Worm (Caenorhabditis elegans) whole organism, L3 larva: ENCODE measurements around the gene K12G11.6.

ENCODE experiments used
- R02D3.7 ChIP-seq: fragments of 150-350 bp; optimal IDR thresholded peaks from 2 replicates; lab custom pipeline; 2014; ENCODE audit warnings: missing biosample characterization, missing genetic modification characterization
- aly-2 ChIP-seq: fragments of 150-350 bp; optimal IDR thresholded peaks from 2 replicates; lab custom pipeline; 2014; ENCODE audit warnings: missing biosample characterization, missing genetic modification characterization
- ama-1 ChIP-seq: fragments of 150-350 bp; optimal IDR thresholded peaks from 2 replicates; lab custom pipeline; 2018
- ceh-16 ChIP-seq: sonication (generic microtip); optimal IDR thresholded peaks from 2 replicates; lab custom pipeline; 2017; ENCODE audit warnings: missing biosample characterization, missing genetic modification characterization
- ceh-28 ChIP-seq: fragments of 150-350 bp; optimal IDR thresholded peaks from 2 replicates; lab custom pipeline; 2014; ENCODE audit warnings: missing biosample characterization, missing genetic modification reagents, missing genetic modification characterization
- daf-12 ChIP-seq: fragments of 150-350 bp; optimal IDR thresholded peaks from 2 replicates; lab custom pipeline; 2014; ENCODE audit warnings: missing biosample characterization, missing genetic modification reagents, missing genetic modification characterization
- egl-5 ChIP-seq: fragments of 150-350 bp; optimal IDR thresholded peaks from 2 replicates; lab custom pipeline; 2017; ENCODE audit warnings: missing biosample characterization, missing genetic modification reagents, missing genetic modification characterization, inconsistent platforms
- elt-1 ChIP-seq: fragments of 150-350 bp; optimal IDR thresholded peaks from 2 replicates; lab custom pipeline; 2014; ENCODE audit warnings: missing biosample characterization, missing genetic modification characterization
- elt-2 ChIP-seq: sonication (generic microtip); optimal IDR thresholded peaks from 2 replicates; lab custom pipeline; 2016; ENCODE audit warnings: missing genetic modification reagents, mild to moderate bottlenecking, missing genetic modification characterization, missing compliant biosample characterization
- elt-3 ChIP-seq, 3 experiments: fragments of 150-350 bp in 1 of 3; sonication (generic microtip) in 2 of 3; optimal IDR thresholded peaks; 2 replicates in 2 of 3; 4 replicates in 1 of 3; lab custom pipeline; 2014 to 2017; ENCODE audit warnings: missing biosample characterization in 3 of 3, missing genetic modification characterization in 3 of 3
- eor-1 ChIP-seq, 2 experiments: fragments of 150-350 bp; optimal IDR thresholded peaks; 2 replicates each; lab custom pipeline; 2014 to 2018; ENCODE audit warnings: missing biosample characterization in 2 of 2, missing genetic modification characterization in 2 of 2
- fkh-10 ChIP-seq: sonication (generic microtip); optimal IDR thresholded peaks from 2 replicates; lab custom pipeline; 2017; ENCODE audit warnings: missing biosample characterization, missing genetic modification reagents, missing genetic modification characterization
- fkh-2 ChIP-seq: fragments of 150-350 bp; optimal IDR thresholded peaks from 2 replicates; lab custom pipeline; 2014; ENCODE audit warnings: missing biosample characterization, missing genetic modification reagents, missing genetic modification characterization
- fos-1 ChIP-seq: fragments of 150-350 bp; optimal IDR thresholded peaks from 2 replicates; lab custom pipeline; 2014; ENCODE audit warnings: missing biosample characterization, missing genetic modification characterization
- hmg-11 ChIP-seq: sonication (generic microtip); optimal IDR thresholded peaks from 2 replicates; lab custom pipeline; 2016; ENCODE audit warnings: missing genetic modification characterization, missing compliant biosample characterization
- jun-1 ChIP-seq: fragments of 150-350 bp; optimal IDR thresholded peaks from 2 replicates; lab custom pipeline; 2014; ENCODE audit warnings: missing biosample characterization, missing genetic modification reagents, missing genetic modification characterization
- lin-15B ChIP-seq: fragments of 150-350 bp; optimal IDR thresholded peaks from 2 replicates; lab custom pipeline; 2014; ENCODE audit warnings: missing biosample characterization, missing genetic modification characterization
- lin-39 ChIP-seq: fragments of 150-350 bp; optimal IDR thresholded peaks from 2 replicates; lab custom pipeline; 2018; ENCODE audit warnings: missing biosample characterization, missing genetic modification reagents, missing genetic modification characterization
- mdl-1 ChIP-seq: fragments of 150-350 bp; optimal IDR thresholded peaks from 2 replicates; lab custom pipeline; 2014; ENCODE audit warnings: missing biosample characterization, missing genetic modification characterization
- mml-1 ChIP-seq: fragments of 150-350 bp; sonication (generic microtip); optimal IDR thresholded peaks from 3 replicates; lab custom pipeline; 2014; ENCODE audit warnings: missing biosample characterization, missing genetic modification characterization
- nfya-1 ChIP-seq: sonication (generic microtip); optimal IDR thresholded peaks from 2 replicates; lab custom pipeline; 2017; ENCODE audit warnings: missing genetic modification characterization, mild to moderate bottlenecking, missing compliant biosample characterization, antibody characterized with exemption, moderate library complexity; ENCODE audit not compliant: insufficient read depth
- nhr-11 ChIP-seq: fragments of 150-350 bp; optimal IDR thresholded peaks from 2 replicates; lab custom pipeline; 2014; ENCODE audit warnings: missing biosample characterization, missing genetic modification characterization
- nhr-237 ChIP-seq: fragments of 150-350 bp; optimal IDR thresholded peaks from 2 replicates; lab custom pipeline; 2014; ENCODE audit warnings: missing biosample characterization, missing genetic modification characterization
- nhr-25 ChIP-seq: sonication (generic microtip); optimal IDR thresholded peaks from 2 replicates; lab custom pipeline; 2017; ENCODE audit warnings: missing biosample characterization, missing genetic modification characterization
- nhr-28 ChIP-seq: fragments of 150-350 bp; optimal IDR thresholded peaks from 2 replicates; lab custom pipeline; 2014; ENCODE audit warnings: missing biosample characterization, missing genetic modification characterization
- nhr-43 ChIP-seq: sonication (generic microtip); optimal IDR thresholded peaks from 2 replicates; lab custom pipeline; 2016; ENCODE audit warnings: mild to moderate bottlenecking, missing genetic modification characterization, missing compliant biosample characterization; ENCODE audit not compliant: poor library complexity, severe bottlenecking
- nhr-76 ChIP-seq: fragments of 150-350 bp; sonication (generic microtip); optimal IDR thresholded peaks from 5 replicates; lab custom pipeline; 2014; ENCODE audit warnings: missing biosample characterization, missing genetic modification characterization
- nhr-77 ChIP-seq: fragments of 150-350 bp; optimal IDR thresholded peaks from 2 replicates; lab custom pipeline; 2014; ENCODE audit warnings: missing biosample characterization, missing genetic modification characterization
- pha-4 ChIP-seq: fragments of 150-350 bp; optimal IDR thresholded peaks from 2 replicates; lab custom pipeline; 2014; ENCODE audit warnings: missing biosample characterization, missing genetic modification reagents, missing genetic modification characterization
- pqm-1 ChIP-seq: fragments of 150-350 bp; optimal IDR thresholded peaks from 2 replicates; lab custom pipeline; 2017; ENCODE audit warnings: missing biosample characterization, missing genetic modification characterization, inconsistent platforms
- snpc-4 ChIP-seq: fragments of 150-350 bp; optimal IDR thresholded peaks from 2 replicates; lab custom pipeline; 2014; ENCODE audit warnings: missing biosample characterization, missing genetic modification characterization
- tbx-2 ChIP-seq: sonication (generic microtip); optimal IDR thresholded peaks from 2 replicates; lab custom pipeline; 2016; ENCODE audit warnings: mild to moderate bottlenecking, missing genetic modification characterization, missing compliant biosample characterization
- unc-62 ChIP-seq: fragments of 150-350 bp; sonication (generic microtip); optimal IDR thresholded peaks from 4 replicates; lab custom pipeline; 2014; ENCODE audit warnings: missing biosample characterization, missing genetic modification reagents, missing genetic modification characterization
- zag-1 ChIP-seq: fragments of 150-350 bp; optimal IDR thresholded peaks from 2 replicates; lab custom pipeline; 2014; ENCODE audit warnings: missing biosample characterization, missing genetic modification characterization
- ztf-11 ChIP-seq: fragments of 150-350 bp; optimal IDR thresholded peaks from 2 replicates; lab custom pipeline; 2014; ENCODE audit warnings: missing biosample characterization, missing genetic modification characterization
- ztf-4 ChIP-seq: fragments of 150-350 bp; optimal IDR thresholded peaks from 2 replicates; lab custom pipeline; 2014; ENCODE audit warnings: missing biosample characterization, missing genetic modification characterization

Gene K12G11.6

DNA sequence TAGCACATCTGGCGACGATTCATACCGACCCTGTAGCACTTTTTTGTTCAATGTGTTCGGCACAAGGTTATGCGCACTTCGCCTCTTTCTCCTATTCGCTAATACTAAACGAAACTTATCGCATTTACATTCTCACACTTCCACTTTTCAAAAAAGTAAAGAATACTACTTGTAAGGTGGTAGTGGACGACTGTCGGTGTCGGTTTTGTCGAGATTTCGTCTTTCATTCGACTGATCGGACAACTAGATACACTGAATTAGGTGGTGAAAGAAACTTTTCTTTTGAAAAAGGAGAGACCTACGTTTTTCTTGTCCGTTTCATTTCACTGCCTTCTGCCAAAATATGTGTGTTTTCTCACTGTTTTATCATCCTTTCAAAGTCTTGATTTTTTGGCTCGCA is 3.5 kb downstream of the K12G11.6 start:
- peak; percentile 19 for TF ChIP-seq nhr-25 (tag; lab: Kevin White, UChicago)
- no peak for TF ChIP-seq hmg-11 (tag; lab: Kevin White, UChicago)

DNA sequence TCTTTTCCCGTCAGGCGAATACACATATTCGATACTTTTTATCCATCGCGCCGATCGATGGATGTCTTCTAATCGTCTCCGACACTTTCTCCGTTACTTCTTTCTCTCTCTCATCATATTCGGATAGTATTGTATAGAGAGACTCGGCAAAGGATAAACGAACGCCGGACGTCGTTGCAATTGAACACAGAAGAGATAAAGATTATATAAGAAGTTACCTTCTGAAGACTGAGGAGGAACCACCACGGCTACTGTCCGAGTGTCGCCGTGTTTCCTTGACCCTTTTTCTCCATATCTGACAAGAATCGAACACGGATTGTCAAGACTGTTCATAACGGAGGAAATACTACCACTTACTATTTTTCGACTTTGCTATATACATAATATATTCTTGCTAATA is 5.0 kb downstream of the K12G11.6 start, which contains the start of gene sma-1:
TSS of gene sma-1 (plus strand) at position 301 of the 400 bp plus-strand sequence.
- TF ChIP-seq nhr-76 (tag; lab: Kevin White, UChicago) = no peak
- no peak for TF ChIP-seq ceh-28 (tag; lab: Kevin White, UChicago)
- no peak for TF ChIP-seq pha-4 (tag; lab: Kevin White, UChicago)
- TF ChIP-seq fos-1 = no peak
- no peak for TF ChIP-seq jun-1 (tag; lab: Kevin White, UChicago)
- no peak for TF ChIP-seq fkh-10 (GFP tag; lab: Kevin White, UChicago)
- TF ChIP-seq tbx-2 (tag; lab: Kevin White, UChicago) = no peak
- no peak for TF ChIP-seq daf-12
- TF ChIP-seq snpc-4 (tag; lab: Kevin White, UChicago) = no peak
- TF ChIP-seq nfya-1 (tag; lab: Kevin White, UChicago) = no peak
- TF ChIP-seq nhr-28 (tag; lab: Kevin White, UChicago) = no peak
- TF ChIP-seq ztf-11 (tag; lab: Kevin White, UChicago) = no peak
- TF ChIP-seq elt-3 (tag; optimal IDR thresholded peaks at IDR 0.05; lab: Kevin White, UChicago) = no peak
- no peak for TF ChIP-seq fkh-2
- no peak for TF ChIP-seq lin-15B (tag; lab: Kevin White, UChicago)
- no peak for TF ChIP-seq unc-62 (GFP tag; lab: Kevin White, UChicago)
- TF ChIP-seq nhr-43 (tag; lab: Kevin White, UChicago) = no peak
- TF ChIP-seq eor-1 (tag; optimal IDR thresholded peaks at IDR 0.05; lab: Kevin White, UChicago) = no peak
- no peak for TF ChIP-seq mml-1 (tag; lab: Kevin White, UChicago)
- TF ChIP-seq lin-39 = no peak

DNA sequence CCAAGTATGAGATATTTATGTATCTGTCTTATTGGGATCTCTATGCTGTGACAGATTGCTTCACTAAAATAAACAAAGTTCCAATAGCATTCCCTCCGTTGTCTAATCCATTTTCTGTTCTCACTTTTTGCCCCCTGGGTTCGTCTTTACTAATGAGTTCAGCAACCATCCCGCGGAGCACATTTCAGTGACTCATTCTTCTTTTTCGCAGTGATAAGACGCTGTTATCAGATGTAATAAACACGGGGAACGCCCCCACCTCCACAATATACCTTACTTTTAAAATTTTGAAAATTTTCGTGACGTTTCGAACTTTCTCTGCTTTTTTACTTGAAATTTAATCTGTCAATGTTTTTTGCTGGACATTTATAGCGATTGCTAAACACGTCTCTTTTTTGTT is 6.0 kb downstream of the K12G11.6 start:
- TF ChIP-seq pqm-1 (tag; lab: Kevin White, UChicago) (peak; percentile 72), elt-2 (peak; percentile 84), ama-1 (lab: Kevin White, UChicago) (no peak), nfya-1 (tag; lab: Kevin White, UChicago) (no peak)

DNA sequence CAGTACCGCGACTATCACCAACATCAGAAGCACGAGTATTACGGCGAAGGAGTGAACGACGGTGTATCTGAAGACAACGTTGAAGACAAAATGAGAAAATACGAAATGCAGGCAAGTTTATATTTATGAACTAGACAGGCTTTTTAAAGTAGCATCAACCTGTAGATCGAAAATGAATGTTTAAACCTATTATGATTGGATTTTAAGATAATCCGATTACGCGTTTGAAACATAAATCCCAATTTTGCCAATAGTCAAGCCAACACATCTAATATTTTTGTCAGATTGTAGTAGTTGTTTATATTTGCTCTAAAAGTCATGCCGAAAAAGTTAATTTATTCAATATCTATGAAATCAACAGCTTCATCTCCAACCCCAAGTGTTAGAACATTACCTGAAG is 7.1 kb downstream of the K12G11.6 start:
- TF ChIP-seq snpc-4 (tag; lab: Kevin White, UChicago) (no peak), nhr-237 (tag; lab: Kevin White, UChicago) (no peak), ama-1 (lab: Kevin White, UChicago) (no peak), daf-12 (no peak), R02D3.7 (tag; lab: Kevin White, UChicago) (no peak), ceh-16 (tag; lab: Kevin White, UChicago) (no peak), nhr-11 (tag; lab: Kevin White, UChicago) (no peak), elt-1 (tag; lab: Kevin White, UChicago) (no peak), fkh-2 (no peak), elt-3 (tag; optimal IDR thresholded peaks at IDR 0.05; lab: Kevin White, UChicago) (no peak), mdl-1 (no peak), nhr-28 (tag; lab: Kevin White, UChicago) (no peak), fkh-10 (GFP tag; lab: Kevin White, UChicago) (no peak), ztf-11 (tag; lab: Kevin White, UChicago) (no peak), elt-2 (no peak), zag-1 (no peak), nhr-77 (no peak)
- TF ChIP-seq, all 47 proteins: peak for 0

DNA sequence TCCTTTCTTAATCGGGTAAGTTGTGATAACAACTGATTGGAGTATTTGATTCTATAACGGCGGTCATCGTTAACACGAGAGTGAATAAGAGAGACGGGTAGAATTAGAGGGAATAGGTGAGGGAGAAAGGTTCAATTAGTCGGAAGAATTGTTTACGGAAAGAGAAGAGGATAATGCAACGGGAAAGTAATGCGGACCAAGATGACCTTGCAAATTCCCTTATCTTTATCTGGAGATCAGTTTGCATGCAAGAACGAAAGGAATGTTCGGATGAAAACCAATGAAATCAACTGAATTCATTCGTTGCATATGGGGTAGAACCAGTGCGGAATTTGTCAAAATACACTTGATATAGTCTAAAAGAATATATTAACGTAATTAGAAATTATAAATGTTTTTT is 8.0 kb downstream of the K12G11.6 start:
- no peak for TF ChIP-seq egl-5 (tag; lab: Kevin White, UChicago)
- no peak for TF ChIP-seq lin-15B (tag; lab: Kevin White, UChicago)
- TF ChIP-seq ztf-4 (tag; lab: Kevin White, UChicago) = no peak
- no peak for TF ChIP-seq aly-2 (tag; lab: Kevin White, UChicago)
- no peak for TF ChIP-seq nhr-77
- no peak for TF ChIP-seq nhr-11 (tag; lab: Kevin White, UChicago)
